Worm (Caenorhabditis elegans): Measurements from ENCODE around the gene lys-8.

- no peak for TF ChIP-seq hmbx-1 (tag; optimal IDR thresholded peaks at IDR 0.05)
- no peak for TF ChIP-seq hnd-1 (tag; optimal IDR thresholded peaks at IDR 0.05)
- TF ChIP-seq B0310.2 (tag; optimal IDR thresholded peaks at IDR 0.05): no peak
- no peak for TF ChIP-seq ama-1 (optimal IDR thresholded peaks at IDR 0.05)
- TF ChIP-seq hmg-4 (GFP tag; optimal IDR thresholded peaks at IDR 0.05): no peak
- TF ChIP-seq flt-1 (GFP tag; IDR thresholded peaks at IDR 0.05): no peak
- TF ChIP-seq ceh-13 (GFP tag; optimal IDR thresholded peaks at IDR 0.05): no peak
Observed at ce11 chrII:5561392-5561791, 24.6 kb upstream of the lys-8 start, which contains the start of gene C17C3.3.
